Worm (Caenorhabditis elegans) whole organism, L2 larva: ENCODE measurements around the gene str-199.

Source experiments
- ceh-82 ChIP-seq: fragments of 150-350 bp; optimal IDR thresholded peaks from 2 replicates; lab custom pipeline; 2014; ENCODE audit warnings: missing biosample characterization, missing genetic modification characterization
- mab-5 ChIP-seq: fragments of 150-350 bp; optimal IDR thresholded peaks from 2 replicates; lab custom pipeline; 2014; ENCODE audit warnings: missing biosample characterization, missing genetic modification characterization

- TF ChIP-seq mab-5: no peak
- no peak for TF ChIP-seq ceh-82 (tag; lab: Kevin White, UChicago)
These were observed 46.0 kb upstream of the str-199 start, which contains the start of gene T19C9.10 for ce11 chrV:17236345-17236744.
